Fruit fly (Drosophila melanogaster) whole organism, adult: ENCODE measurements around the gene CG43208.

Experiments used
- CG11617 ChIP-seq: fragments of 200-800 bp; sonication (Bioruptor generic); optimal IDR thresholded peaks from 2 replicates; lab custom pipeline; 2017; ENCODE audit warnings: mild to moderate bottlenecking, missing biosample characterization, missing genetic modification reagents, missing genetic modification characterization
- CG12768 ChIP-seq: fragments of 200-800 bp; sonication (Bioruptor generic); optimal IDR thresholded peaks from 2 replicates; lab custom pipeline; 2017; ENCODE audit warnings: missing biosample characterization, missing genetic modification characterization, mild to moderate bottlenecking, moderate library complexity, missing genetic modification reagents
- CG14711 ChIP-seq: fragments of 200-800 bp; sonication (Bioruptor generic); optimal IDR thresholded peaks from 2 replicates; lab custom pipeline; 2018; ENCODE audit warnings: missing biosample characterization, mild to moderate bottlenecking, missing genetic modification characterization, moderate library complexity
- CG1620 ChIP-seq: fragments of 200-800 bp; sonication (Bioruptor generic); optimal IDR thresholded peaks from 2 replicates; lab custom pipeline; 2016; ENCODE audit warnings: missing biosample characterization, missing genetic modification characterization
- CG33017 ChIP-seq: fragments of 200-800 bp; sonication (Bioruptor generic); optimal IDR thresholded peaks from 2 replicates; lab custom pipeline; 2018; ENCODE audit warnings: missing biosample characterization, mild to moderate bottlenecking, missing genetic modification characterization, moderate library complexity
- CG5204 ChIP-seq: fragments of 200-800 bp; sonication (Bioruptor generic); optimal IDR thresholded peaks from 2 replicates; lab custom pipeline; 2016; ENCODE audit warnings: missing biosample characterization, missing genetic modification characterization
- CG7045 ChIP-seq: fragments of 200-800 bp; sonication (Bioruptor generic); optimal IDR thresholded peaks from 2 replicates; lab custom pipeline; 2017; ENCODE audit warnings: missing biosample characterization, mild to moderate bottlenecking, missing genetic modification characterization
- CG7101 ChIP-seq: fragments of 200-800 bp; sonication (Bioruptor generic); optimal IDR thresholded peaks from 2 replicates; lab custom pipeline; 2018; ENCODE audit warnings: missing biosample characterization, mild to moderate bottlenecking, missing genetic modification characterization, moderate library complexity
- Clk ChIP-seq: fragments of 200-800 bp; sonication (Bioruptor generic); optimal IDR thresholded peaks from 2 replicates; lab custom pipeline; 2017; ENCODE audit warnings: missing biosample characterization, missing genetic modification characterization
- Crg-1 ChIP-seq: fragments of 200-800 bp; sonication (Bioruptor generic); optimal IDR thresholded peaks from 2 replicates; lab custom pipeline; 2016; ENCODE audit warnings: missing biosample characterization, missing genetic modification characterization
- Hr96 ChIP-seq: fragments of 200-800 bp; sonication (Bioruptor generic); optimal IDR thresholded peaks from 2 replicates; lab custom pipeline; 2016; ENCODE audit warnings: missing biosample characterization, missing genetic modification characterization
- Mnt ChIP-seq: fragments of 200-800 bp; sonication (Bioruptor generic); optimal IDR thresholded peaks from 2 replicates; lab custom pipeline; 2016; ENCODE audit warnings: missing biosample characterization, mild to moderate bottlenecking, missing genetic modification characterization
- bab1 ChIP-seq: fragments of 200-800 bp; sonication (Bioruptor generic); optimal IDR thresholded peaks from 3 replicates; lab custom pipeline; 2019; ENCODE audit warnings: missing biosample characterization, mild to moderate bottlenecking, missing genetic modification characterization, moderate library complexity
- cic ChIP-seq: fragments of 200-800 bp; sonication (Bioruptor generic); optimal IDR thresholded peaks from 2 replicates; lab custom pipeline; 2017; ENCODE audit warnings: missing biosample characterization, mild to moderate bottlenecking, missing genetic modification characterization, moderate library complexity
- cnc ChIP-seq, 2 experiments: fragments of >200 bp; optimal IDR thresholded peaks; 2 replicates each; lab custom pipeline; 2017
- kay ChIP-seq: fragments of 200-800 bp; sonication (Bioruptor generic); peaks from one replicate; lab custom pipeline; 2016; ENCODE audit warnings: missing biosample characterization, missing genetic modification characterization, borderline replicate concordance
- ovo ChIP-seq: fragments of 200-800 bp; sonication (Bioruptor generic); optimal IDR thresholded peaks from 2 replicates; lab custom pipeline; 2016; ENCODE audit warnings: missing biosample characterization, missing genetic modification characterization
- pad ChIP-seq: fragments of 200-800 bp; sonication (Bioruptor generic); optimal IDR thresholded peaks from 3 replicates; lab custom pipeline; 2017; ENCODE audit warnings: missing biosample characterization, missing genetic modification characterization, mild to moderate bottlenecking, moderate library complexity, missing genetic modification reagents
- tj ChIP-seq: fragments of 200-800 bp; sonication (Bioruptor generic); optimal IDR thresholded peaks from 3 replicates; lab custom pipeline; 2017; ENCODE audit warnings: missing biosample characterization, mild to moderate bottlenecking, missing genetic modification characterization, moderate library complexity
- toe ChIP-seq: fragments of 200-800 bp; sonication (Bioruptor generic); optimal IDR thresholded peaks from 2 replicates; lab custom pipeline; 2016; ENCODE audit warnings: missing biosample characterization, missing genetic modification characterization

The CG43208 gene

dm6 chr3R:13303126-13303525 is at the start of gene CG43208:
TSS of gene CG43208 (plus strand) at chr3R:13303426.
- TF ChIP-seq CG7101 (tag; lab: Kevin White, UChicago) (no peak), Mnt (GFP tag; lab: Kevin White, UChicago) (no peak), tj (no peak), ovo (no peak), CG14711 (tag; lab: Kevin White, UChicago) (no peak), CG5204 (no peak), Hr96 (GFP tag; lab: Kevin White, UChicago) (no peak), cic (no peak), kay (GFP tag; lab: Kevin White, UChicago) (no peak), CG33017 (tag; lab: Kevin White, UChicago) (no peak), Clk (GFP tag; lab: Kevin White, UChicago) (no peak), CG12768 (no peak), Crg-1 (GFP tag; lab: Kevin White, UChicago) (no peak), toe (GFP tag; lab: Kevin White, UChicago) (no peak), pad (no peak)

dm6 chr3R:13257110-13257509 is 46.1 kb upstream of the CG43208 start:
- no peak for TF ChIP-seq CG14711 (tag; lab: Kevin White, UChicago)
- TF ChIP-seq kay (GFP tag; lab: Kevin White, UChicago) = no peak
- TF ChIP-seq cnc (optimal IDR thresholded peaks at IDR 0.05; lab: Kevin White, UChicago) = no peak
- no peak for TF ChIP-seq CG1620 (GFP tag; lab: Kevin White, UChicago)
- TF ChIP-seq Clk (GFP tag; lab: Kevin White, UChicago) = no peak
- no peak for TF ChIP-seq ovo
- no peak for TF ChIP-seq cic

dm6 chr3R:13258696-13259567 is 44.3 kb upstream of the CG43208 start, which contains the start of gene Ace:
TSS of gene Ace (minus strand) at chr3R:13259517.
- no peak for TF ChIP-seq CG11617
- TF ChIP-seq CG12768 = peak; percentile 22
- TF ChIP-seq CG5204 = no peak
- no peak for TF ChIP-seq bab1
- peak; percentile 80 for TF ChIP-seq kay (GFP tag; lab: Kevin White, UChicago)
- TF ChIP-seq CG14711 (tag; lab: Kevin White, UChicago) = no peak

DNA sequence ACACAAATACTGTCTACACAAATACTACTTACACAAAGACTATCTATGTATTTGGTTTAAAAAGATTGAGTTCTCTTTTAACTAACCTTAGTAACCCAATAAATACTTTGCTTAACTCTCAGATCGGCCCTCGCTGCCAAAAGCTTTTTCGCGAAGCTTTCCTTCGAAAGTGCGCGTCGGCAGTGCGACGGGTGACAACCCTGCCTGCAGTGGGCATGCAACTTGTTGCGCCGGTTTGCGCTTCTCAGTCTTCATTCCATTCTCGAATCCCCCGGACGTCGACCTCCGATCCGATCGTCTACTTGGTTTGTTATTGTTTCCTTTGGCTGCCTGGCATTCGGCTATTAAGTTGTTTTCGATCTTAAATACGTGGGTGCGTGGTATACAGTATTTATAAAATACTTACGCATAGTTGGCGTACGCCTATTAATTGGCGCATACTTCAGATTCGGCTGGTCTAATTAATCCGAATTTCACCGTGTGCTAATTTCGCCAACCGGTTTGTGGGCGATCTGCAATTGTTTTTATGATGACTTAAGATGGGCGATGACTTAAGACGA is 43.0 kb upstream of the CG43208 start, which contains the start of gene CG11686:
Gene CG11686 (plus strand): TSS at position 243 of the 560 bp plus-strand sequence.
- peak; percentile 6 for TF ChIP-seq CG5204
- TF ChIP-seq CG14711 (tag; lab: Kevin White, UChicago) = peak; percentile 94
- peak; percentile 27 for TF ChIP-seq Mnt (GFP tag; lab: Kevin White, UChicago)
- no peak for TF ChIP-seq cnc (optimal IDR thresholded peaks at IDR 0.05; lab: Kevin White, UChicago)
- TF ChIP-seq CG12768 = peak; percentile 49
- no peak for TF ChIP-seq Clk (GFP tag; lab: Kevin White, UChicago)
- peak; percentile 28 for TF ChIP-seq bab1

DNA sequence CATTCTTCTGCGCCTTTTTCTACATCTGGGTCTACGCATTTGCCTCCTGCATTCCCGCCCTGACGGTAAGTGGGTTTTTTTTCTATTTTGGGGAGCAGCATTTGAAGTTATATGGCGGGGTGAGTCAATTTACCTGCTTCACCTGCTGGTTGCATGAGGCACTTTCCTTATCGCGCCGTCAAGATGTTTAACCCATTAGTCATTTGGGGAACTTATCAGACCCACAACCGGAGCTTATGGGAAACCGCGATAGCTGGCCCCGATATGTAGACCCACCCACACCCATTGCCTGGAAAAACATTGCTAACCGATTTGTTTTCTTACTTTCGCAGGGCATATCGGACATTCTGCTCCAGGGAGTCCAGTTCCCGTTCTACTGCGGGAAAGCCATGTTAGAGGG is 41.5 kb upstream of the CG43208 start:
- TF ChIP-seq bab1 = no peak
- TF ChIP-seq CG11617 = no peak
- TF ChIP-seq CG33017 (tag; lab: Kevin White, UChicago) = no peak
- TF ChIP-seq CG7101 (tag; lab: Kevin White, UChicago) = no peak
- no peak for TF ChIP-seq toe (GFP tag; lab: Kevin White, UChicago)
- no peak for TF ChIP-seq CG5204
- TF ChIP-seq pad = no peak
- TF ChIP-seq cic = no peak
- no peak for TF ChIP-seq kay (GFP tag; lab: Kevin White, UChicago)

dm6 chr3R:13264061-13264661 is 39.1 kb upstream of the CG43208 start, which contains the start of gene Ravus:
TSS of gene Ravus (minus strand) at chr3R:13264061.
- TF ChIP-seq Mnt (GFP tag; lab: Kevin White, UChicago) (peak; percentile 51), CG7101 (tag; lab: Kevin White, UChicago) (peak; percentile 58), cnc (optimal IDR thresholded peaks at IDR 0.05; lab: Kevin White, UChicago) (no peak), bab1 (peak; percentile 49), Crg-1 (GFP tag; lab: Kevin White, UChicago) (no peak), ovo (no peak), CG12768 (no peak), CG33017 (tag; lab: Kevin White, UChicago) (peak; percentile 45), CG5204 (peak; percentile 66), CG1620 (GFP tag; lab: Kevin White, UChicago) (no peak), tj (peak; percentile 14), Hr96 (GFP tag; lab: Kevin White, UChicago) (peak; percentile 38), toe (GFP tag; lab: Kevin White, UChicago) (peak; percentile 76), CG7045 (GFP tag; lab: Kevin White, UChicago) (peak; percentile 19), kay (GFP tag; lab: Kevin White, UChicago) (no peak), CG11617 (peak; percentile 42), pad (peak; percentile 21), cic (no peak), CG14711 (tag; lab: Kevin White, UChicago) (peak; percentile 96), Clk (GFP tag; lab: Kevin White, UChicago) (no peak)
